Worm (Caenorhabditis elegans) whole organism, late embryonic: ENCODE data around the gene Y71H2AR.2.

Experiments used
- ama-1 ChIP-seq: fragments of 150-350 bp; optimal IDR thresholded peaks from 2 replicates; lab custom pipeline; 2014
- ceh-31 ChIP-seq: sonication (generic microtip); optimal IDR thresholded peaks from 2 replicates; lab custom pipeline; 2016; ENCODE audit warnings: missing genetic modification characterization, missing compliant biosample characterization
- pqm-1 ChIP-seq: sonication (generic microtip); optimal IDR thresholded peaks from 2 replicates; lab custom pipeline; 2016; ENCODE audit warnings: missing genetic modification characterization, missing compliant biosample characterization

DNA sequence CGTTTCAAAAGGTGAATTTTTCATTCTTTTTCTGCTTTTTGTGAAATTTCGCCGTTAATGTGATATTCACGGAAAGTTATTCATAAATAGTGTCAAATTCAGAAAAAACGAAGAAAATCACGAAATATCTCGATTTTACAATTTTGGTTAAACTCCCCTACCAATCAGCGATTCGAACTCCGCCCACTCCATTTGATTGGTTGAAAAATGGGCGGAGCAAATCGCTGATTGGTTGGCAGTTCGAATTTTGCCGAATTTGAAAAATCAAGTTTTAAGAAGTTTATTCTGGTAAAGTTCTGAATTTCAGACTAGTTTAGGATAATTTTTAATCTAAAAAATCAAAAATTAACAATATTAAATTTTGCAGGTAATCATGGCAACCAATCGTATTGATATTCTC lies 23.9 kb upstream of the Y71H2AR.2 start:
- TF ChIP-seq ama-1 (lab: Kevin White, UChicago) (no peak), pqm-1 (no peak), ceh-31 (tag; lab: Kevin White, UChicago) (no peak)
